Worm (Caenorhabditis elegans): ENCODE measurements around the gene Y39A1A.18.

DNA sequence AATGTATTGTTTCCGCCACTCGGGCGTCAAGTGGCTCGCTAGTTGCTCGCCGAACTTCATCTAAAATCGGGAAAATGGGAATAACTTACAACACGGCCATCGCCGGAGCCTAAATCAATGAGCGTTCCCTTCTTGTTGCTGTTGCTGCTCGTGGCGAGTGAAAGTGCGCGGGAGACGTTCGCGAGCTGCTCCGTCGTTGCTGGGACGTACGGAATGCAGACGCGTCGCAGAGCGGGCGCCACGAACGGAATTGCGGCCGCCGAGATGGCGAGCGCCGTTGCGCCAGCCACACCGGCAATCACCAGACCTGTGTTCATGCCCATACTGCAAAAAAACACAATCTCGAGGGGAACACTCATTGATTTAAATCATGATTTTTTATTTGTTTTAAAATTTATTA lies 12.2 kb upstream of the Y39A1A.18 start:
- TF ChIP-seq elt-3 (tag; optimal IDR thresholded peaks at IDR 0.05) (no peak), lin-32 (GFP tag; optimal IDR thresholded peaks at IDR 0.05) (no peak), ztf-11 (tag; optimal IDR thresholded peaks at IDR 0.05) (no peak), sptf-1 (tag; optimal IDR thresholded peaks at IDR 0.05) (no peak), mep-1 (tag; optimal IDR thresholded peaks at IDR 0.05) (no peak), nhr-76 (tag; optimal IDR thresholded peaks at IDR 0.05) (no peak)

Data from whole organism, mixed stage, embryonic.